Worm (Caenorhabditis elegans): ENCODE measurements around the gene mrps-22.

- TF ChIP-seq F49E8.2 (tag; optimal IDR thresholded peaks at IDR 0.05; ENCODE audit: borderline replicate concordance) (no peak), ZK546.5 (tag; optimal IDR thresholded peaks at IDR 0.05) (no peak), lin-1 (GFP tag; IDR thresholded peaks at IDR 0.05) (no peak), ceh-82 (tag; optimal IDR thresholded peaks at IDR 0.05) (no peak), nhr-28 (tag; optimal IDR thresholded peaks at IDR 0.05) (no peak), attf-4 (tag; optimal IDR thresholded peaks at IDR 0.05) (no peak), unc-39 (tag; optimal IDR thresholded peaks at IDR 0.05) (no peak), daf-8 (GFP tag; IDR thresholded peaks at IDR 0.05) (no peak)
These were observed 21.1 kb downstream of the mrps-22 start for ce11 chrII:10603560-10603959.

All from whole organism, L4 larva.